Worm (Caenorhabditis elegans) whole organism, L2 larva: ENCODE data around the gene C35A5.6.

Source experiments
- C34F6.9 ChIP-seq: fragments of 150-350 bp; optimal IDR thresholded peaks from 2 replicates; lab custom pipeline; 2014; ENCODE audit warnings: missing biosample characterization, missing genetic modification characterization
- F13H6.1 ChIP-seq: sonication (generic microtip); optimal IDR thresholded peaks from 2 replicates; lab custom pipeline; 2016; ENCODE audit warnings: missing genetic modification characterization, missing compliant biosample characterization
- R02D3.7 ChIP-seq: fragments of 150-350 bp; optimal IDR thresholded peaks from 2 replicates; lab custom pipeline; 2014; ENCODE audit warnings: missing biosample characterization, missing genetic modification characterization
- alr-1 ChIP-seq: fragments of 150-350 bp; optimal IDR thresholded peaks from 2 replicates; lab custom pipeline; 2014; ENCODE audit warnings: missing biosample characterization, missing genetic modification characterization
- aly-2 ChIP-seq: fragments of 150-350 bp; optimal IDR thresholded peaks from 2 replicates; lab custom pipeline; 2014; ENCODE audit warnings: missing biosample characterization, missing genetic modification characterization
- ama-1 ChIP-seq: fragments of 150-350 bp; optimal IDR thresholded peaks from 2 replicates; lab custom pipeline; 2018; ENCODE audit warnings: inconsistent platforms
- blmp-1 ChIP-seq: sonication (generic microtip); optimal IDR thresholded peaks from 2 replicates; lab custom pipeline; 2017; ENCODE audit warnings: missing genetic modification characterization, mild to moderate bottlenecking, missing compliant biosample characterization, antibody characterized with exemption, moderate library complexity; ENCODE audit not compliant: insufficient read depth
- ceh-82 ChIP-seq: fragments of 150-350 bp; optimal IDR thresholded peaks from 2 replicates; lab custom pipeline; 2014; ENCODE audit warnings: missing biosample characterization, missing genetic modification characterization
- dmd-4 ChIP-seq: sonication (generic microtip); optimal IDR thresholded peaks from 2 replicates; lab custom pipeline; 2017; ENCODE audit warnings: missing biosample characterization, missing genetic modification characterization
- egl-27 ChIP-seq: sonication (generic microtip); optimal IDR thresholded peaks from 3 replicates; lab custom pipeline; 2017; ENCODE audit warnings: missing biosample characterization, missing genetic modification reagents, missing genetic modification characterization
- elt-3 ChIP-seq: sonication (generic microtip); optimal IDR thresholded peaks from 2 replicates; lab custom pipeline; 2017; ENCODE audit warnings: missing biosample characterization, missing genetic modification characterization
- fos-1 ChIP-seq: fragments of 150-350 bp; optimal IDR thresholded peaks from 2 replicates; lab custom pipeline; 2014; ENCODE audit warnings: missing biosample characterization, missing genetic modification characterization
- lin-11 ChIP-seq: fragments of 150-350 bp; sonication (generic microtip); optimal IDR thresholded peaks from 2 replicates; lab custom pipeline; 2014; ENCODE audit warnings: missing biosample characterization, missing genetic modification characterization, inconsistent platforms, mixed read lengths
- lin-13 ChIP-seq: fragments of 150-350 bp; optimal IDR thresholded peaks from 2 replicates; lab custom pipeline; 2014; ENCODE audit warnings: missing biosample characterization, missing genetic modification reagents, missing genetic modification characterization
- lin-39 ChIP-seq: fragments of 150-350 bp; optimal IDR thresholded peaks from 2 replicates; lab custom pipeline; 2014; ENCODE audit warnings: missing biosample characterization, missing genetic modification reagents, missing genetic modification characterization
- mab-5 ChIP-seq: fragments of 150-350 bp; optimal IDR thresholded peaks from 2 replicates; lab custom pipeline; 2014; ENCODE audit warnings: missing biosample characterization, missing genetic modification characterization
- mbf-1 ChIP-seq: sonication (generic microtip); optimal IDR thresholded peaks from 2 replicates; lab custom pipeline; 2017; ENCODE audit warnings: missing biosample characterization, missing genetic modification characterization
- mdl-1 ChIP-seq, 2 experiments: fragments of 150-350 bp in 1 of 2; sonication (generic microtip) in 1 of 2; optimal IDR thresholded peaks; 2 replicates each; lab custom pipeline; 2017; ENCODE audit warnings: missing biosample characterization in 2 of 2, missing genetic modification characterization in 2 of 2
- nhr-10 ChIP-seq: sonication (generic microtip); optimal IDR thresholded peaks from 2 replicates; lab custom pipeline; 2017; ENCODE audit warnings: missing biosample characterization, missing genetic modification characterization
- nhr-11 ChIP-seq: fragments of 150-350 bp; optimal IDR thresholded peaks from 2 replicates; lab custom pipeline; 2014; ENCODE audit warnings: missing biosample characterization, missing genetic modification characterization
- nhr-21 ChIP-seq: fragments of 150-350 bp; optimal IDR thresholded peaks from 2 replicates; lab custom pipeline; 2014; ENCODE audit warnings: missing biosample characterization, missing genetic modification characterization
- nhr-23 ChIP-seq: fragments of 150-350 bp; optimal IDR thresholded peaks from 2 replicates; lab custom pipeline; 2014; ENCODE audit warnings: missing biosample characterization, missing genetic modification reagents, missing genetic modification characterization
- nhr-237 ChIP-seq: fragments of 150-350 bp; optimal IDR thresholded peaks from 2 replicates; lab custom pipeline; 2014; ENCODE audit warnings: missing biosample characterization, missing genetic modification characterization
- nhr-25 ChIP-seq: fragments of 150-350 bp; sonication (generic microtip); optimal IDR thresholded peaks from 3 replicates; lab custom pipeline; 2014; ENCODE audit warnings: missing biosample characterization, missing genetic modification characterization
- nhr-6 ChIP-seq: fragments of 150-350 bp; optimal IDR thresholded peaks from 2 replicates; lab custom pipeline; 2014; ENCODE audit warnings: missing biosample characterization, missing genetic modification characterization
- nhr-77 ChIP-seq: fragments of 150-350 bp; optimal IDR thresholded peaks from 2 replicates; lab custom pipeline; 2014; ENCODE audit warnings: missing biosample characterization, missing genetic modification characterization
- peb-1 ChIP-seq: fragments of 150-350 bp; optimal IDR thresholded peaks from 2 replicates; lab custom pipeline; 2014; ENCODE audit warnings: missing biosample characterization, missing genetic modification characterization
- sem-4 ChIP-seq: fragments of 150-350 bp; optimal IDR thresholded peaks from 2 replicates; lab custom pipeline; 2014; ENCODE audit warnings: missing biosample characterization, missing genetic modification reagents, missing genetic modification characterization
- skn-1 ChIP-seq: sonication (generic microtip); optimal IDR thresholded peaks from 2 replicates; lab custom pipeline; 2017; ENCODE audit warnings: missing biosample characterization, missing genetic modification characterization
- sma-3 ChIP-seq: sonication (generic microtip); optimal IDR thresholded peaks from 2 replicates; lab custom pipeline; 2016; ENCODE audit warnings: missing genetic modification reagents, missing genetic modification characterization, missing compliant biosample characterization
- sma-9 ChIP-seq, 2 experiments: fragments of 150-350 bp in 1 of 2; sonication (generic microtip) in 1 of 2; optimal IDR thresholded peaks; 2 replicates each; lab custom pipeline; 2014 to 2016; ENCODE audit warnings: missing genetic modification characterization in 2 of 2, mild to moderate bottlenecking in 1 of 2, missing biosample characterization in 1 of 2, missing compliant biosample characterization in 1 of 2, missing genetic modification reagents in 1 of 2, moderate library complexity in 1 of 2
- snpc-4 ChIP-seq: fragments of 150-350 bp; optimal IDR thresholded peaks from 2 replicates; lab custom pipeline; 2014; ENCODE audit warnings: missing biosample characterization, missing genetic modification characterization
- unc-39 ChIP-seq: fragments of 150-350 bp; optimal IDR thresholded peaks from 2 replicates; lab custom pipeline; 2014; ENCODE audit warnings: missing biosample characterization, missing genetic modification characterization
- unc-55 ChIP-seq: fragments of 150-350 bp; sonication (generic microtip); optimal IDR thresholded peaks from 3 replicates; lab custom pipeline; 2014; ENCODE audit warnings: missing biosample characterization, missing genetic modification reagents, missing genetic modification characterization
- unc-62 ChIP-seq: fragments of 150-350 bp; optimal IDR thresholded peaks from 2 replicates; lab custom pipeline; 2014; ENCODE audit warnings: missing biosample characterization, missing genetic modification reagents, missing genetic modification characterization
- zag-1 ChIP-seq: fragments of 150-350 bp; optimal IDR thresholded peaks from 2 replicates; lab custom pipeline; 2014; ENCODE audit warnings: missing biosample characterization, missing genetic modification characterization
- ztf-11 ChIP-seq: sonication (generic microtip); optimal IDR thresholded peaks from 2 replicates; lab custom pipeline; 2017; ENCODE audit warnings: missing biosample characterization, missing genetic modification characterization
- ztf-4 ChIP-seq: fragments of 150-350 bp; optimal IDR thresholded peaks from 2 replicates; lab custom pipeline; 2014; ENCODE audit warnings: missing biosample characterization, missing genetic modification characterization

C35A5.6 gene

DNA sequence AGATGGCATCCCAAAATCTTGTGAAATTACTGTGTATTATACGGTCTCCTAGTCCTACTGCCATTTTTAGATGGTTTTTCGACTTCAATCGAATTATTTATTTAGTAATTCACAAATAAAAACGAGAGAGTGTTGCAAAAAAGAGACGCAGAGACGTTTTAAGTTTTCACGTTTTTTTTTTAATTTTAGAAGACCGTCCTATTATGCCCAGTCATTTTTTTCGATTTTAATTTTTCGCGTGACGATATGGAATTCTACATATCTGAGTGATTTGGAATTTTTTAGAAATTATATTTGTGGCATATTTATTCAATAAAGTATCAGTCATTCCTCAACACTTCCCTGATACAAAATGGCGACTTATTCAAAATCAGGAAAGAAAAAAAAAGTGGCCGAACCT, 12.2 kb upstream of the C35A5.6 start, which contains the start of gene C35A5.4:
TSS of gene C35A5.4 (plus strand) at position 301 of the 400 bp plus-strand sequence.
- no peak for TF ChIP-seq ztf-4 (tag; lab: Kevin White, UChicago)
- TF ChIP-seq blmp-1 (tag; lab: Kevin White, UChicago) = no peak
- no peak for TF ChIP-seq skn-1 (tag; lab: Kevin White, UChicago)
- no peak for TF ChIP-seq zag-1 (tag; lab: Kevin White, UChicago)
- no peak for TF ChIP-seq lin-13
- no peak for TF ChIP-seq snpc-4
- no peak for TF ChIP-seq sem-4
- TF ChIP-seq F13H6.1 (tag; lab: Kevin White, UChicago) = no peak
- no peak for TF ChIP-seq unc-55 (GFP tag; lab: Kevin White, UChicago)
- no peak for TF ChIP-seq fos-1 (tag; lab: Kevin White, UChicago)
- TF ChIP-seq mbf-1 (tag; lab: Kevin White, UChicago) = no peak
- TF ChIP-seq elt-3 (tag; lab: Kevin White, UChicago) = no peak
- TF ChIP-seq ztf-11 (tag; lab: Kevin White, UChicago) = no peak

DNA sequence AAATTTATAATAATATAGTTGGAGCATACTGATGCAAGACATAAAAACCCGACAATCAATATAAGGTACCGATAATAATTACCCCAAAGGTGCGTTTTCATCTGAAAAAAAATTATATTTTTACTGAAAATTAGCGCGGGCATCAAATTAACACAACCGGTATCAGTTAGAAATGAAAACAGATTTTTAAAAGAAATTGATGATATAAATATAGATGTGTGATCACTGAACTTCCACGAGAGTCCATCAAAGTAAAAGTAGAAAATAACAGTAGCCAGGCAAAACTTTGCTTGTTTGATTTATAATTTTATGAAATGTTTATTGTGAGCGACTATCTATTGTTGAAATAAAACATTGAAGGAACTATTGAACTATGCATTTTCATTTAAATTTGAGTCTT, 7.6 kb upstream of the C35A5.6 start, which contains the start of gene C35A5.3:
TSS of gene C35A5.3 (minus strand) at position 101 of the 400 bp plus-strand sequence.
- TF ChIP-seq F13H6.1 (tag; lab: Kevin White, UChicago) = no peak
- no peak for TF ChIP-seq alr-1
- TF ChIP-seq peb-1 (tag; lab: Kevin White, UChicago) = no peak
- TF ChIP-seq egl-27 (tag; lab: Kevin White, UChicago) = no peak
- TF ChIP-seq unc-39 (tag; lab: Kevin White, UChicago) = no peak
- TF ChIP-seq lin-11 (tag; lab: Kevin White, UChicago) = no peak
- no peak for TF ChIP-seq ztf-11 (tag; lab: Kevin White, UChicago)
- TF ChIP-seq C34F6.9 (tag; lab: Kevin White, UChicago) = no peak
- no peak for TF ChIP-seq lin-39 (tag; lab: Kevin White, UChicago)
- TF ChIP-seq mbf-1 (tag; lab: Kevin White, UChicago) = no peak
- no peak for TF ChIP-seq elt-3 (tag; lab: Kevin White, UChicago)
- no peak for TF ChIP-seq R02D3.7 (tag; lab: Kevin White, UChicago)
- no peak for TF ChIP-seq nhr-25
- no peak for TF ChIP-seq sma-3 (GFP tag; lab: Kevin White, UChicago)
- no peak for TF ChIP-seq mdl-1 (tag; optimal IDR thresholded peaks at IDR 0.05; lab: Kevin White, UChicago)
- TF ChIP-seq lin-13 = no peak
- no peak for TF ChIP-seq nhr-10 (tag; lab: Kevin White, UChicago)
- no peak for TF ChIP-seq ceh-82 (tag; lab: Kevin White, UChicago)
- no peak for TF ChIP-seq snpc-4
- TF ChIP-seq ama-1 (lab: Kevin White, UChicago) = no peak

DNA sequence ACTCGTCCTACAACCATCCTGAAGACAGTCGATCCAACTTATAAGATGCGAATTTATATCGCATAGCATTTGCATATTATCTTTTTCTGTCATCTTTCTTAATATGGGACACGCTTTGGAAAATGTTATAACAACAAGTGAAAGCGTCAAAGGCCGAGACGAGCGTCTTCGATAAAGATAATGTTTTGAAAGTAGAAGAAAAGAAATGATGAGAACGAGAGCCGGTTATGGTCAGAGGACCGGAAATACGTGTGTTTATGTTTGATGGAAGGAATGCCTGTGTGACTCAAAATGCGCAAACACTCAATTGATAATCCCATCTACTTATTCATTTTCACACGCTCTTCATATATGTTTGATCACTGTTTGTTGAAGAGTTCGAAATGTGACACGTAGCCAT, 5.9 kb upstream of the C35A5.6 start, which contains the start of gene C35A5.11:
TSS of gene C35A5.11 (minus strand) at position 101 of the 400 bp plus-strand sequence.
- TF ChIP-seq nhr-6 (tag; lab: Kevin White, UChicago) = no peak
- TF ChIP-seq ztf-11 (tag; lab: Kevin White, UChicago) = no peak
- TF ChIP-seq unc-62 (GFP tag; lab: Kevin White, UChicago) = no peak
- TF ChIP-seq nhr-23 (tag; lab: Kevin White, UChicago) = no peak
- no peak for TF ChIP-seq nhr-10 (tag; lab: Kevin White, UChicago)
- TF ChIP-seq sma-9 (GFP tag; optimal IDR thresholded peaks at IDR 0.05; lab: Kevin White, UChicago) = no peak
- TF ChIP-seq sma-9 (tag; optimal IDR thresholded peaks at IDR 0.05; lab: Kevin White, UChicago) = no peak
- TF ChIP-seq dmd-4 (tag; lab: Kevin White, UChicago) = no peak
- TF ChIP-seq lin-13 = no peak
- no peak for TF ChIP-seq lin-39 (tag; lab: Kevin White, UChicago)
- TF ChIP-seq skn-1 (tag; lab: Kevin White, UChicago) = no peak
- TF ChIP-seq F13H6.1 (tag; lab: Kevin White, UChicago) = no peak
- no peak for TF ChIP-seq nhr-77
- no peak for TF ChIP-seq nhr-11 (tag; lab: Kevin White, UChicago)
- TF ChIP-seq lin-11 (tag; lab: Kevin White, UChicago) = no peak
- TF ChIP-seq elt-3 (tag; lab: Kevin White, UChicago) = no peak

DNA sequence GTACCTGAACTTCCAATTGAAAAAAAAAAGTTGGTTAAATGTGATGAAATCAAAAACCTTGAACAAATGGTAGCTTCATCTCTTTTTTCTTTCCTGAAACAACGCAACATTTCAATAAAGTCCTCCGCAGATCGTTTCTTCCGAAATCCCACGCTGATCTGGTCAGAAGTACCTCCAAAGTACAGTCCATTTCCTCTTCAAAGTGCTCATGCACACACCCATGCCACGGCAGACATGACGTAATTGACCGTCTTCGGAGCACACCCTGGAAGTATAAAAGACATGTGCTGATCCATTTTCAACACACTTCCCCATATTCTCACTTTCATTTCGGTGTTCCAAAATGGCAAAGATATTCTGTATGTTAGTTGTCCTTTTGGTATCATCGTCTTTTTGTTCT, 5.0 kb upstream of the C35A5.6 start, which contains the start of gene C35A5.10:
TSS of gene C35A5.10 (plus strand) at position 301 of the 400 bp plus-strand sequence.
- TF ChIP-seq dmd-4 (tag; lab: Kevin White, UChicago) (no peak), alr-1 (no peak), nhr-25 (no peak), nhr-237 (tag; lab: Kevin White, UChicago) (no peak), ztf-11 (tag; lab: Kevin White, UChicago) (no peak), nhr-10 (tag; lab: Kevin White, UChicago) (no peak), mab-5 (tag; lab: Kevin White, UChicago) (no peak), nhr-23 (tag; lab: Kevin White, UChicago) (no peak), snpc-4 (no peak), ama-1 (lab: Kevin White, UChicago) (no peak), fos-1 (tag; lab: Kevin White, UChicago) (no peak), unc-55 (GFP tag; lab: Kevin White, UChicago) (no peak), aly-2 (tag; lab: Kevin White, UChicago) (no peak), nhr-6 (tag; lab: Kevin White, UChicago) (no peak), nhr-21 (tag; lab: Kevin White, UChicago) (no peak), C34F6.9 (tag; lab: Kevin White, UChicago) (no peak)
